Worm (Caenorhabditis elegans): ENCODE measurements around the gene pde-4.

- TF ChIP-seq pha-4 (tag; optimal IDR thresholded peaks at IDR 0.05) (no peak), ceh-48 (tag; optimal IDR thresholded peaks at IDR 0.05) (no peak), sox-4 (tag; optimal IDR thresholded peaks at IDR 0.05) (no peak), ceh-31 (tag; optimal IDR thresholded peaks at IDR 0.05) (no peak)
Measured at ce11 chrII:7607953-7608352, 43.1 kb downstream of the pde-4 start, which contains the start of gene lips-17.

Data from whole organism, late embryonic.